Worm (Caenorhabditis elegans): Measurements from ENCODE around the gene F49E8.6.

Gene F49E8.6

DNA sequence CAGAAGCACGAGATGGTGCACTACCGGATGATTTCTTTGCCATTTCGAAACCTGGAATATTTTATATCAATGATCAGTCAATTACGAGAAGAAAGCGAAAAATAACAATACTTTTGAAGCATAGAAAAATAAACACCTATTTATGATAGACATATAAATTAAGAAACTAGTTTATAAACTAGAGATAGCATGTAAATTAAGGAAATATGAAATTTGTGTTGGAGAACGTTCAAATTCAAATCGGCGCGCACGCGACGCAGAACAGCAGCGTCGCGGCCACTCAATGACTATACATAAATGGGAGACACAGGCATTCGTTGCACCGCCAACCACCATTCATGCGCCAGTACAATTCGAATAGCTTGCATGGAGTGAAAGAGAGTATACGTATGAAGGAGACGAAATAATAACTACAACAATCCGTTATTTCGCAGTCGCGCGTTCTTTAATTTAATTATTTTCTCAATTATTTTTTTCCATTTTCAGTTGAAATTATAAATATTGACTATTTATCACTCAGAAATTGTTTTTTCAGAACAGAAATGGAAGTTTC, 25.7 kb upstream of the F49E8.6 start, which contains the start of the genes cec-5 and nol-10 (continued):
- TF ChIP-seq athp-1 (tag; optimal IDR thresholded peaks at IDR 0.05) = peak; percentile 46
- TF ChIP-seq egl-18 (GFP tag; IDR thresholded peaks at IDR 0.05) = no peak
- peak; percentile 74 for TF ChIP-seq ceh-91 (GFP tag; IDR thresholded peaks at IDR 0.05)
- TF ChIP-seq madf-8 (GFP tag; conservative IDR thresholded peaks at IDR 0.05) = peak; percentile 41
- TF ChIP-seq ccch-3 (GFP tag; optimal IDR thresholded peaks at IDR 0.05) = no peak

DNA sequence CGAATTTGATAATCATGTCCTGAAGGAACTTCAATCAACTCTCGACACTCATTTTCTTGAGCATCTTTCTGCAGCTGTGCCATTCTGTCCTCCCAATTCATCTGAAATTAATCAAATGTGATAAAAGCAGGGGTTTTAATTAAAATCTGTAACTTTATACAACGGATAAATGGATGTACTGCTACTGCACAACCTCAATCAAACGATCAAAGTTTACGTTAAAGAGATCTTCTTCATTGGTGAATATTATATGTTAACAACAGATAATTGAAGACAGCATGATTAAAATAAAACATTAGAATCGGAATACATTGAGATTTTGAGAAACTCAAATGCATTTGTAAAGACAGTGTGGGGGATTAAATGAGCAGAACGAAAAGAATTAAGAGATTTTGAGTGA, 23.8 kb upstream of the F49E8.6 start, which contains the start of gene F32E10.5:
TSS of gene F32E10.5 (minus strand) at position 101 of the 400 bp plus-strand sequence.
- TF ChIP-seq madf-6 (GFP tag; IDR thresholded peaks at IDR 0.05) (no peak), Y95B8A.8 (GFP tag; IDR thresholded peaks at IDR 0.05) (0 out of 2 replicates have a peak, but pooled peaks have one; percentile 21), hsf-1 (GFP tag; IDR thresholded peaks at IDR 0.05) (0 out of 2 replicates have a peak, but pooled peaks have one; percentile 17)

DNA sequence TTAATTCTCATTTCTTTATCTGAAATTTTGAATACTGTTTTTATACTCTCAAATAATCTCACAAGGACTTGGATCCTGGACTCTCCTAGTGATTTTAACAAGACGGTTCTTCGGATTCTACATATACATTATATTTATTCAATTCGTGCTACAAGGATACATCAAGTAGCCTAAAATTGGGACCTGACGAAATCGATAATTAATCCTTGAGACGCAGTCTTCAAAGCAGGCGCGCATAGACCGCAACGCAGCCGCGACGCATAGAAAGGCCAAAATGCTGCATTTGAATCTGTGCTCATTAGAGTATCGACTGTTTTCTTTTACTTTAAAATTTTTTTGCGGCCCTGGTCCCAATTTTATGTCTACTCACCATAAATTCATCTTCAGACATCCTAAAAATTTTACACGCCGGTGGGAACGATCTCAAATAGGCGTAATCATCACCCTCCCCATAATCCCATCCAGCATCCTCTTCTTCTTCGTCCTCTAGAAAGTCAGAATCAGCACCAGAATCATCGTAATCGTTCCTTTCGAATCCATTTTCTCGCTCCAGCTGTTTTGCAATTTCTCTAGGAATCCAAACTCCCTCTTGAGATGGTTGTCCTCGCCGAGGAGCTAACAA, 20.8 kb upstream of the F49E8.6 start, which contains the start of gene cec-4:
TSS of gene cec-4 (plus strand) at position 572 of the 622 bp plus-strand sequence.
- TF ChIP-seq ztf-6 (GFP tag; IDR thresholded peaks at IDR 0.05) (no peak), fkh-3 (tag; optimal IDR thresholded peaks at IDR 0.05) (no peak), B0035.1 (tag; optimal IDR thresholded peaks at IDR 0.05) (no peak), ztf-18 (tag; optimal IDR thresholded peaks at IDR 0.05) (no peak), F10E7.11 (tag; optimal IDR thresholded peaks at IDR 0.05) (no peak), xnd-1 (tag; optimal IDR thresholded peaks at IDR 0.05) (no peak), madf-3 (GFP tag; IDR thresholded peaks at IDR 0.05) (no peak), nhr-90 (tag; optimal IDR thresholded peaks at IDR 0.05) (no peak), K11D2.4 (GFP tag; IDR thresholded peaks at IDR 0.05) (no peak), unc-62 (GFP tag; optimal IDR thresholded peaks at IDR 0.05) (no peak), Y53F4B.3 (GFP tag; IDR thresholded peaks at IDR 0.05) (no peak), sptf-2 (GFP tag; optimal IDR thresholded peaks at IDR 0.05) (no peak), tlf-1 (GFP tag; optimal IDR thresholded peaks at IDR 0.05) (no peak)

DNA sequence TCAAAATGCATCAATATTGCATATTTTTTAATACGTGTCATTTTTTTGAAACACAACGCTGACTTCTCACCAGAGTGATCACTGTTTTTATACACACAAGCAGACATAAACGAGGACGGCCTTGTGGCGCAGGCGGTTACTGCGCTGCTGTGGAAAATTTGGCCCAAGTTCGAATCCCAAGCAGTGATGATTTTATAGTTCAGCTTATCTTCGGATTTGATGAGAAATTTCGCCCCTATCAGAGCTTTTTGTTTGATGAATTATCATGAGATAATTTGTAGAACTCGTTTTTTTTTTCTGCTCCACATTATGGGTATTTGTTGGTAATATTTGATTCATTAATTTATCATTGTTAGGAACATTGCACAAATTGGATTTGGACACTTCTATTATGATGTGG, 19.5 kb upstream of the F49E8.6 start:
- TF ChIP-seq ztf-26 (tag; optimal IDR thresholded peaks at IDR 0.05) (peak; percentile 71), ztf-28 (GFP tag; IDR thresholded peaks at IDR 0.05) (peak; percentile 86), athp-1 (tag; optimal IDR thresholded peaks at IDR 0.05) (peak; percentile 91), die-1 (tag; optimal IDR thresholded peaks at IDR 0.05) (peak; percentile 98), ZK185.1 (tag; optimal IDR thresholded peaks at IDR 0.05; ENCODE audit: poor library complexity, severe bottlenecking) (peak; percentile 95), xnd-1 (tag; optimal IDR thresholded peaks at IDR 0.05) (peak; percentile 8), ceh-79 (tag; optimal IDR thresholded peaks at IDR 0.05) (peak; percentile 91), tbx-9 (tag; optimal IDR thresholded peaks at IDR 0.05; ENCODE audit: borderline replicate concordance) (no peak), Y67H2A.10 (GFP tag; conservative IDR thresholded peaks at IDR 0.05) (0 out of 2 replicates have a peak, but pooled peaks have one; percentile 43), unc-62 (GFP tag; optimal IDR thresholded peaks at IDR 0.05) (no peak), hmg-1.2 (GFP tag; IDR thresholded peaks at IDR 0.05) (peak; percentile 79), T07F8.4 (tag; optimal IDR thresholded peaks at IDR 0.05) (peak; percentile 87), dpl-1 (GFP tag; optimal IDR thresholded peaks at IDR 0.05) (no peak), hlh-12 (tag; optimal IDR thresholded peaks at IDR 0.05) (peak; percentile 83), dox-1 (GFP tag; IDR thresholded peaks at IDR 0.05) (peak; percentile 93), B0261.1 (tag; optimal IDR thresholded peaks at IDR 0.05) (peak; percentile 95), lsy-27 (tag; optimal IDR thresholded peaks at IDR 0.05; ENCODE audit: borderline replicate concordance, insufficient read depth) (peak; percentile 90), F55B11.4 (tag; optimal IDR thresholded peaks at IDR 0.05; ENCODE audit: borderline replicate concordance, insufficient read depth) (no peak), K11D2.4 (GFP tag; IDR thresholded peaks at IDR 0.05) (0 out of 2 replicates have a peak, but pooled peaks have one; percentile 26), ztf-22 (GFP tag; optimal IDR thresholded peaks at IDR 0.05) (peak; percentile 40), F39B2.1 (GFP tag; IDR thresholded peaks at IDR 0.05) (no peak), nhr-179 (tag; optimal IDR thresholded peaks at IDR 0.05) (peak; percentile 22), ceh-91 (GFP tag; IDR thresholded peaks at IDR 0.05) (no peak), snpc-1.3 (tag; optimal IDR thresholded peaks at IDR 0.05; ENCODE audit: insufficient read depth) (peak; percentile 96), Y79H2A.3 (GFP tag; conservative IDR thresholded peaks at IDR 0.05) (peak; percentile 75; the same call in 1 of the 2 replicates)

All from whole organism, young adult.